Worm (Caenorhabditis elegans) whole organism, L2 larva: ENCODE results near the gene pal-1.

Experiments used
- alr-1 ChIP-seq: fragments of 150-350 bp; optimal IDR thresholded peaks from 2 replicates; lab custom pipeline; 2014; ENCODE audit warnings: missing biosample characterization, missing genetic modification characterization
- ama-1 ChIP-seq: fragments of 150-350 bp; optimal IDR thresholded peaks from 2 replicates; lab custom pipeline; 2018; ENCODE audit warnings: inconsistent platforms
- fos-1 ChIP-seq: fragments of 150-350 bp; optimal IDR thresholded peaks from 2 replicates; lab custom pipeline; 2014; ENCODE audit warnings: missing biosample characterization, missing genetic modification characterization
- mab-5 ChIP-seq: fragments of 150-350 bp; optimal IDR thresholded peaks from 2 replicates; lab custom pipeline; 2014; ENCODE audit warnings: missing biosample characterization, missing genetic modification characterization
- mbf-1 ChIP-seq: sonication (generic microtip); optimal IDR thresholded peaks from 2 replicates; lab custom pipeline; 2017; ENCODE audit warnings: missing biosample characterization, missing genetic modification characterization
- nhr-11 ChIP-seq: fragments of 150-350 bp; optimal IDR thresholded peaks from 2 replicates; lab custom pipeline; 2014; ENCODE audit warnings: missing biosample characterization, missing genetic modification characterization
- skn-1 ChIP-seq: sonication (generic microtip); optimal IDR thresholded peaks from 2 replicates; lab custom pipeline; 2017; ENCODE audit warnings: missing biosample characterization, missing genetic modification characterization
- unc-39 ChIP-seq: fragments of 150-350 bp; optimal IDR thresholded peaks from 2 replicates; lab custom pipeline; 2014; ENCODE audit warnings: missing biosample characterization, missing genetic modification characterization

DNA sequence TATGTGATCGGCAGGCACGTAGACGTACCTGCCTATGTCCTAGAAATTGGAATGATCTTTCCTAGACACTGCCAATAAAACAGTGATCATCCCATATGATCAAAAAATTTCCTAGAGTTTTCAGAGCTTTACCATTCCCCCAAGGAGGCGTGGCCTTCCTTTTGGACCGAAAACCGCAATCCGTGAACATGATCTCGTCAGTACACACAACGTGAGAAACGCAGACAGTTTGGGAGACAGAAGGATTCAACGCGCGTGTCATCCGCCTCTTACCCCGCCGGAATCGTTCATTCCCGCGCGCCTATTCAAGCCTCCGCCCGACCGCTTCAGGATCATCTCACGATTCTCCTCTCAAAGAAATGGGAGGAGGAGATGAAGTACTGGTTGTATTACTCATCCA, 43.9 kb downstream of the pal-1 start, which contains the start of gene B0393.5:
- TF ChIP-seq alr-1 (tag; lab: Kevin White, UChicago) (no peak), unc-39 (tag; lab: Kevin White, UChicago) (no peak), mbf-1 (no peak), skn-1 (tag; lab: Kevin White, UChicago) (no peak), mab-5 (no peak), nhr-11 (tag; lab: Kevin White, UChicago) (no peak), ama-1 (no peak), fos-1 (no peak)
